Worm (Caenorhabditis elegans): ENCODE results near the gene C36C9.5.

DNA sequence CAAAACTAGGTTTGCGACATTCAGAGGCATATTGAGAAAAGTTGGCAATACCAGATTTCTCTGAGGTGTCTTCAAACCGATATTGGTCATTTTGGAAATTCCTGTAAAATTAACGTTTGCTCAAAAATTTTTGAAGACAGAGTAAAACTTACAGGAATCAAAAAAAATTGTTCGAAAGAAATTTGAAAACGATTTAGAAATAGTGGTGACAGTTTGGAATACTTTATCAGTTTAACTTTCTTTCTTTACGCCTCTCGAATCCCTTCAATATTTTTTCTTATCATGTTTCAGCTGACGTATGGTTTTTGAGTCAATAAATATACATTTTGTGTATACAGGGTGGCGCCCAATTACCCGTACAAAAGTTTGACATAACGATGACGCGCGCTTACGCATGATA lies 14.7 kb upstream of the C36C9.5 start, which contains the start of gene fbxa-53:
- TF ChIP-seq flt-1 (GFP tag; IDR thresholded peaks at IDR 0.05) (no peak), ztf-23 (GFP tag; IDR thresholded peaks at IDR 0.05) (no peak), tab-1 (GFP tag; IDR thresholded peaks at IDR 0.05) (no peak), ref-1 (GFP tag; conservative IDR thresholded peaks at IDR 0.05) (no peak), med-1 (GFP tag; optimal IDR thresholded peaks at IDR 0.05; ENCODE audit: insufficient read depth) (no peak), T22C8.4 (GFP tag; IDR thresholded peaks at IDR 0.05) (no peak), ztf-29 (GFP tag; IDR thresholded peaks at IDR 0.05) (no peak), cog-1 (tag; optimal IDR thresholded peaks at IDR 0.05) (no peak)
